Worm (Caenorhabditis elegans): ENCODE measurements around the gene col-143.

col-143 gene

ce11 chrV:6831539-6831938 lies 3.9 kb upstream of the col-143 start:
- TF ChIP-seq crh-2 (tag; optimal IDR thresholded peaks at IDR 0.05), result no peak
- no peak for TF ChIP-seq lin-39 (tag; optimal IDR thresholded peaks at IDR 0.05)
- no peak for TF ChIP-seq nhr-12 (tag; optimal IDR thresholded peaks at IDR 0.05)
- no peak for TF ChIP-seq unc-55 (GFP tag; optimal IDR thresholded peaks at IDR 0.05)
- TF ChIP-seq skn-1 (tag; optimal IDR thresholded peaks at IDR 0.05), result no peak
- no peak for TF ChIP-seq nhr-6 (tag; optimal IDR thresholded peaks at IDR 0.05)
- TF ChIP-seq zag-1 (tag; optimal IDR thresholded peaks at IDR 0.05), result no peak
- no peak for TF ChIP-seq ztf-11 (tag; optimal IDR thresholded peaks at IDR 0.05)
- no peak for TF ChIP-seq ceh-16 (tag; optimal IDR thresholded peaks at IDR 0.05)
- TF ChIP-seq sma-9 (GFP tag; optimal IDR thresholded peaks at IDR 0.05), result no peak
- TF ChIP-seq sma-9 (tag; optimal IDR thresholded peaks at IDR 0.05), result no peak
- no peak for TF ChIP-seq ztf-1 (GFP tag; conservative IDR thresholded peaks at IDR 0.05)
- TF ChIP-seq ama-1 (optimal IDR thresholded peaks at IDR 0.05), result no peak

ce11 chrV:6836036-6836435 lies 601 bp downstream of the col-143 start:
- TF ChIP-seq nhr-25 (tag; optimal IDR thresholded peaks at IDR 0.05) (no peak), ceh-16 (tag; optimal IDR thresholded peaks at IDR 0.05) (no peak), sma-3 (GFP tag; optimal IDR thresholded peaks at IDR 0.05) (no peak), aly-2 (tag; optimal IDR thresholded peaks at IDR 0.05) (no peak), C34F6.9 (tag; optimal IDR thresholded peaks at IDR 0.05) (no peak), mbf-1 (tag; optimal IDR thresholded peaks at IDR 0.05) (no peak), ztf-1 (GFP tag; conservative IDR thresholded peaks at IDR 0.05) (no peak), dmd-4 (tag; optimal IDR thresholded peaks at IDR 0.05) (no peak), Y55F3AM.14 (GFP tag; optimal IDR thresholded peaks at IDR 0.05) (no peak), lin-39 (tag; optimal IDR thresholded peaks at IDR 0.05) (no peak), peb-1 (tag; optimal IDR thresholded peaks at IDR 0.05) (no peak), unc-55 (GFP tag; optimal IDR thresholded peaks at IDR 0.05) (no peak), zag-1 (tag; optimal IDR thresholded peaks at IDR 0.05) (no peak), lin-11 (tag; optimal IDR thresholded peaks at IDR 0.05) (no peak), gmeb-1 (tag; optimal IDR thresholded peaks at IDR 0.05) (no peak), fos-1 (tag; optimal IDR thresholded peaks at IDR 0.05) (no peak)

- peak; percentile 78 for TF ChIP-seq gmeb-1 (tag; optimal IDR thresholded peaks at IDR 0.05)
- TF ChIP-seq C34F6.9 (tag; optimal IDR thresholded peaks at IDR 0.05), result peak; percentile 50
- peak; percentile 93 for TF ChIP-seq R02D3.7 (tag; optimal IDR thresholded peaks at IDR 0.05)
- TF ChIP-seq unc-55 (GFP tag; optimal IDR thresholded peaks at IDR 0.05), result peak; percentile 81
- peak; percentile 8 for TF ChIP-seq sma-9 (GFP tag; optimal IDR thresholded peaks at IDR 0.05)
- TF ChIP-seq sma-9 (tag; optimal IDR thresholded peaks at IDR 0.05), result no peak
- TF ChIP-seq nhr-23 (tag; optimal IDR thresholded peaks at IDR 0.05), result no peak
- TF ChIP-seq ztf-1 (GFP tag; conservative IDR thresholded peaks at IDR 0.05), result no peak
Measured at ce11 chrV:6838599-6838998, 3.2 kb downstream of the col-143 start, which contains the start of gene T15B7.15. Gene T15B7.15 (minus strand): TSS chrV:6838665.

ce11 chrV:6839008-6839407 lies 3.6 kb downstream of the col-143 start, which contains the start of gene hpo-8:
Gene hpo-8 (plus strand): TSS chrV:6839289.
- TF ChIP-seq C34F6.9 (tag; optimal IDR thresholded peaks at IDR 0.05) (no peak), sma-9 (GFP tag; optimal IDR thresholded peaks at IDR 0.05) (no peak), sma-9 (tag; optimal IDR thresholded peaks at IDR 0.05) (no peak), nhr-6 (tag; optimal IDR thresholded peaks at IDR 0.05) (no peak), mab-5 (tag; optimal IDR thresholded peaks at IDR 0.05) (no peak), mbf-1 (tag; optimal IDR thresholded peaks at IDR 0.05) (no peak), nhr-129 (tag; optimal IDR thresholded peaks at IDR 0.05) (no peak), lin-39 (tag; optimal IDR thresholded peaks at IDR 0.05) (no peak), elt-1 (tag; optimal IDR thresholded peaks at IDR 0.05) (no peak), alr-1 (tag; optimal IDR thresholded peaks at IDR 0.05) (no peak), nhr-23 (tag; optimal IDR thresholded peaks at IDR 0.05) (no peak), ama-1 (optimal IDR thresholded peaks at IDR 0.05) (no peak), Y55F3AM.14 (GFP tag; optimal IDR thresholded peaks at IDR 0.05) (no peak), ztf-1 (GFP tag; conservative IDR thresholded peaks at IDR 0.05) (no peak), ztf-11 (tag; optimal IDR thresholded peaks at IDR 0.05) (no peak), lsy-2 (tag; optimal IDR thresholded peaks at IDR 0.05) (no peak)

- no peak for TF ChIP-seq ztf-1 (GFP tag; conservative IDR thresholded peaks at IDR 0.05)
- TF ChIP-seq R02D3.7 (tag; optimal IDR thresholded peaks at IDR 0.05), result no peak
- TF ChIP-seq sma-9 (GFP tag; optimal IDR thresholded peaks at IDR 0.05), result no peak
- no peak for TF ChIP-seq sma-9 (tag; optimal IDR thresholded peaks at IDR 0.05)
- no peak for TF ChIP-seq Y55F3AM.14 (GFP tag; optimal IDR thresholded peaks at IDR 0.05)
- no peak for TF ChIP-seq peb-1 (tag; optimal IDR thresholded peaks at IDR 0.05)
- no peak for TF ChIP-seq ztf-4 (tag; optimal IDR thresholded peaks at IDR 0.05)
- TF ChIP-seq nhr-6 (tag; optimal IDR thresholded peaks at IDR 0.05), result no peak
- TF ChIP-seq gmeb-1 (tag; optimal IDR thresholded peaks at IDR 0.05), result no peak
- TF ChIP-seq ztf-11 (tag; optimal IDR thresholded peaks at IDR 0.05), result no peak
- TF ChIP-seq lsy-2 (tag; optimal IDR thresholded peaks at IDR 0.05), result no peak
- TF ChIP-seq blmp-1 (tag; optimal IDR thresholded peaks at IDR 0.05; ENCODE audit: insufficient read depth), result no peak
- TF ChIP-seq snpc-4 (tag; optimal IDR thresholded peaks at IDR 0.05), result no peak
- TF ChIP-seq nhr-12 (tag; optimal IDR thresholded peaks at IDR 0.05), result no peak
- TF ChIP-seq lin-39 (tag; optimal IDR thresholded peaks at IDR 0.05), result no peak
- TF ChIP-seq unc-39 (tag; optimal IDR thresholded peaks at IDR 0.05), result no peak
- TF ChIP-seq unc-62 (GFP tag; optimal IDR thresholded peaks at IDR 0.05), result no peak
- no peak for TF ChIP-seq mdl-1 (tag; optimal IDR thresholded peaks at IDR 0.05)
Measured at ce11 chrV:6842437-6842836, 7.0 kb downstream of the col-143 start, which contains the start of gene T15B7.1. Gene T15B7.1 (plus strand): TSS chrV:6842737.
